Fruit fly (Drosophila melanogaster): ENCODE data around the gene heix.

The heix gene

DNA sequence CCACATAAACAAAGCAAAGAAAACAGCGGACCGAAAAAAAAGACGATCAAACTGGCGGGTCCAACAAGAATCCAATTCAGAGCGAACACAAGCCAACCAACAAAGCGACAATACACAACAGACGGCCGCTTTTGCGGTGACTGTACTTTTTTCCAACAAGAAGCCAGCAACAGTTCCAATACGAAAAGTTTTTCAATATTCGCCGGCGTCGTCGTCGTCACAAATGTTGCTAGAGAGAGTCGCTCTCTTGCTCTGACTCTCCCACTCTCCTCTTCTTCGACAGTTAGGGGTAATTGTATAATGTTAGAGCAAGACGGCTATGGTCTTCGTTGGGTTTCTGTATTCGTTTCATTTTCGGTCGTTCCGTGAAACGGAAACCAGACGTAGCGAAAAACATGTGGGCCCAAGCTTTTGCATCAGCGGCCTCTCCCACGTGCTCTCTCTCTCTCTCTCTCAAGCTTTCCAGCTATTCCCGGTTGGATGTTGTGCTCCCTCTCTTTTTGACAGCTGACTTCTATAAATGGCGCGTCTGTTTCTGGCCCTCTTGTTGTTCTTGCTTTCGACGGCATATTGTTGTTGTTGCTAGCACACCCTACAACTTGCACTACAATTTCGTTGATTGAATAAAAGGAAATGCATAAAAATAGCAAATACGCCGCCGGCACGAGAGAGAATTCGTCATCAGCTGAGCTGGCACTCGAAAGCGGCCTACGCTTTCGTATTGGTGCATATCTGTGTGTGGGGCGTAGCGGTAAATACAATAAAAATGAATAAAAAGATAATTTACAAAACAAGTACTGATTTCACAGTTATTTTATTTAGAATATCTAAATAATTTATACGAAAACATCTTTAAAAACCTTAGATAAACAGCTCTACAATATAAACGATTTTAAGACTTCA is 30.2 kb downstream of the heix start:
- TF ChIP-seq CG1620 (GFP tag; optimal IDR thresholded peaks at IDR 0.05), result peak; percentile 32
- peak; percentile 99 for TF ChIP-seq Mnt (GFP tag; optimal IDR thresholded peaks at IDR 0.05)
- peak; percentile 89 for TF ChIP-seq Hr96 (GFP tag; optimal IDR thresholded peaks at IDR 0.05)
- peak; percentile 86 for TF ChIP-seq ovo (GFP tag; optimal IDR thresholded peaks at IDR 0.05)
- peak; percentile 99 for TF ChIP-seq cic (GFP tag; optimal IDR thresholded peaks at IDR 0.05)
- no peak for TF ChIP-seq cnc (optimal IDR thresholded peaks at IDR 0.05)
- peak; percentile 98 for TF ChIP-seq CG11617 (GFP tag; optimal IDR thresholded peaks at IDR 0.05)
- TF ChIP-seq CG14711 (tag; optimal IDR thresholded peaks at IDR 0.05), result peak; percentile 65
- peak; percentile 100 for TF ChIP-seq pad (GFP tag; optimal IDR thresholded peaks at IDR 0.05)
- no peak for TF ChIP-seq CG5204 (GFP tag; optimal IDR thresholded peaks at IDR 0.05)
- TF ChIP-seq Clk (GFP tag; optimal IDR thresholded peaks at IDR 0.05), result peak; percentile 52
- TF ChIP-seq kay (GFP tag; ENCODE audit: borderline replicate concordance), result peak; percentile 99
- TF ChIP-seq CG7045 (GFP tag; optimal IDR thresholded peaks at IDR 0.05), result peak; percentile 92
- TF ChIP-seq CG33017 (tag; optimal IDR thresholded peaks at IDR 0.05), result peak; percentile 85
- TF ChIP-seq CG7101 (tag; optimal IDR thresholded peaks at IDR 0.05), result peak; percentile 94
- peak; percentile 92 for TF ChIP-seq bab1 (GFP tag; optimal IDR thresholded peaks at IDR 0.05)
- peak; percentile 93 for TF ChIP-seq CG12768 (GFP tag; optimal IDR thresholded peaks at IDR 0.05)
- TF ChIP-seq tj (GFP tag; optimal IDR thresholded peaks at IDR 0.05), result peak; percentile 85
- peak; percentile 84 for TF ChIP-seq Crg-1 (GFP tag; optimal IDR thresholded peaks at IDR 0.05)
- TF ChIP-seq toe (GFP tag; optimal IDR thresholded peaks at IDR 0.05), result no peak

DNA sequence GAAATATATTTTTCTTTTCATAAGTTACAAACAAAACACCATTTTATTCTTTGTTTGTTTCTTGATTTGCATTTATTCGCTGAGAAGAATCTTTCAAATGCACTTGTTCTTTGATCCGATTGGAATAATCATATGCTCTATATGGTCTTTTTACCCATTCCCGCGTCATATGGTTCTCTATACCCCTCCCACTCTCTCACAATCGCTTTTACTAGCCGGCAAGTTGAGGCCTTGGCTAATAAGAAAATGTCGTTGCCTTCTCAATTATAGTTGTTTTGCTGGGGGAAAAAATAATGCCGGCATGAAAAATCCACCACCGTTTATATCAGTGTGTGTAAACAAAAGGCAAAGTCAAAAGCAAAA is 30.8 kb downstream of the heix start:
- TF ChIP-seq kay (GFP tag; ENCODE audit: borderline replicate concordance), result peak; percentile 73
- TF ChIP-seq Mnt (GFP tag; optimal IDR thresholded peaks at IDR 0.05), result no peak

DNA sequence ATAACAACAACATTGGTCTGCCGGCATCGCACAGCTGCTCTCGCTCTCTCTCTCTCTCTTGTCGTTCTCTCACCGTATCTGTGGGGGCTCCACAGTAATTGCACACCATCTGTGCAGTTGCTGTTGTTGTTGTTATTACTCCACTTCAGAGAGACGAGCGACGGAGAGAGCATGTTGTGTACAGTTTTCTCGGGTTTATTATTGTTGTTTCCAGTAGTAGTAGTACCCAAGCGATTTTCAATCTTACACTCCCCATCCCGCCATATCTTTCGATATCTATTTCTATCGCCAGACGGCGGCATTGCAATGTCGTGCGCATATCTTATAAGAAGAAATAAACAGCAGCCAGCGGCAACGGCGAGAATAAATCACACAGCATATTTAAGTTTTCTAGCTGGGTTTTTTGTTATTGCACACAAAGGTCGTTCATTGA is 31.5 kb downstream of the heix start:
- peak; percentile 43 for TF ChIP-seq bab1 (GFP tag; optimal IDR thresholded peaks at IDR 0.05)
- TF ChIP-seq CG5204 (GFP tag; optimal IDR thresholded peaks at IDR 0.05), result no peak
- TF ChIP-seq cic (GFP tag; optimal IDR thresholded peaks at IDR 0.05), result peak; percentile 81
- no peak for TF ChIP-seq CG11617 (GFP tag; optimal IDR thresholded peaks at IDR 0.05)
- peak; percentile 17 for TF ChIP-seq CG12768 (GFP tag; optimal IDR thresholded peaks at IDR 0.05)
- peak; percentile 68 for TF ChIP-seq pad (GFP tag; optimal IDR thresholded peaks at IDR 0.05)
- TF ChIP-seq tj (GFP tag; optimal IDR thresholded peaks at IDR 0.05), result peak; percentile 23
- TF ChIP-seq CG33017 (tag; optimal IDR thresholded peaks at IDR 0.05), result peak; percentile 25
- no peak for TF ChIP-seq ovo (GFP tag; optimal IDR thresholded peaks at IDR 0.05)

DNA sequence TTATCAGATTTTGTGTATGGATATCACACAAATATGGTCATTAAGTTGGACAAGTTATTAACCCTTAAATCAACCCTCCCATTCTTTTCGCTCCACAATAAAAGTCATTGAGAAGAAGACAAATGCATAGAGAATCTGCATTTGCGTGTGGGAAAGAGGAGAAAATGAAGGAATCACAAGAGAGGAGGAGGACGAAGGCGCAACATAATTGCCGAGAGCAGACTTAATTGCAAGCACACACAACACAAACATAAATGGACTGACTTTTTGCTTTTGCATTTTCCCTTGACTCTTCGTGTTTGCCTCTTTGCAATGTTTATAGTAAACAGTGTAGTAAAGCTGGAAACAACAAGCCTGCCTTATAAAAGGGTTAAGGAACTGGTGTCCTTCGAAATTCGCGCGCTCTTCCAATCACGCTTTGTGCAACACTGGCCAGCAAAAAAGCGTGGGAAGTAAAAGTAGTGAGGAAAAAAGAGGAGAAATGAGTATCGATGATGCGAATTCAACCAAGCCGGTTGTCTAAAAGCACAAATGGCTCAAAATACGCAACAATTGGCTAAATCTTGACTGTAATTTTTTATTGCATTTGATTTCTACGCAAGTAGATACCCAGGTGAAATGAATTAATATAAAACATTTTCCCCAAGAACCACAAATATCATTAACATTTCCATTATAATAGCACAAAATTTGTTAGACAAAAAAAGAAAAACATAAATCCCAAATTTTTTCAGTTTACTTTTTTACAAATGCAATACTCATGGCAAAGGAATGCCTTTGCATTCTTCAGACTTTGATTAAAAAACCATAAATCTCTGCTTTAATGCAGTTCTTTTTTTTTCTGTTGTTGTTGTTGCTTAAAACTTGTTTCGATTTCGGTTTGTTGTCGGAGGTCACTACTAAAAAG is 32.2 kb downstream of the heix start:
- TF ChIP-seq cic (GFP tag; optimal IDR thresholded peaks at IDR 0.05) (no peak), CG7101 (tag; optimal IDR thresholded peaks at IDR 0.05) (no peak), bab1 (GFP tag; optimal IDR thresholded peaks at IDR 0.05) (no peak), CG12768 (GFP tag; optimal IDR thresholded peaks at IDR 0.05) (no peak)

DNA sequence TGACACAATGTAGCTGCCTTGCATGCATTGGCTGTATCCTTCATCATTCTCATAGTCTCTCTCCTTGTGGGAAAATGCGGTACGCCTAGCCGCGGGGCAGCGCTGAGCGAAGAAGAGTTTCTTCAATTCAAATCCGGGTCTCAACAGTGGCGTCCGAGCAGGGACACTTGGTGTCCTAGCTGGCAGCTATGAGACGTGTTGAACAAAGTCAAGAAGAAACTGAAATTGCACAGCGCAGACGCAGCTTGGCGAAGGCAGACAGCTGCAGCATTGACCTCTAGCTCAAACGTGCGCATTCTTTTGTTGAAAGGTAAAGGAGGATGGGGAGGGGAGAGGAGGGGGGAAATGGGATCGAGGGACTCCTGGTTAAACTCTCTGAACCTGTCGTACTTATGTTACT is 35.9 kb downstream of the heix start:
- TF ChIP-seq CG7045 (GFP tag; optimal IDR thresholded peaks at IDR 0.05) (no peak), ovo (GFP tag; optimal IDR thresholded peaks at IDR 0.05) (no peak), toe (GFP tag; optimal IDR thresholded peaks at IDR 0.05) (no peak), Crg-1 (GFP tag; optimal IDR thresholded peaks at IDR 0.05) (no peak), CG7101 (tag; optimal IDR thresholded peaks at IDR 0.05) (no peak), Mnt (GFP tag; optimal IDR thresholded peaks at IDR 0.05) (no peak), CG33017 (tag; optimal IDR thresholded peaks at IDR 0.05) (no peak), pad (GFP tag; optimal IDR thresholded peaks at IDR 0.05) (no peak), kay (GFP tag; ENCODE audit: borderline replicate concordance) (no peak)

DNA sequence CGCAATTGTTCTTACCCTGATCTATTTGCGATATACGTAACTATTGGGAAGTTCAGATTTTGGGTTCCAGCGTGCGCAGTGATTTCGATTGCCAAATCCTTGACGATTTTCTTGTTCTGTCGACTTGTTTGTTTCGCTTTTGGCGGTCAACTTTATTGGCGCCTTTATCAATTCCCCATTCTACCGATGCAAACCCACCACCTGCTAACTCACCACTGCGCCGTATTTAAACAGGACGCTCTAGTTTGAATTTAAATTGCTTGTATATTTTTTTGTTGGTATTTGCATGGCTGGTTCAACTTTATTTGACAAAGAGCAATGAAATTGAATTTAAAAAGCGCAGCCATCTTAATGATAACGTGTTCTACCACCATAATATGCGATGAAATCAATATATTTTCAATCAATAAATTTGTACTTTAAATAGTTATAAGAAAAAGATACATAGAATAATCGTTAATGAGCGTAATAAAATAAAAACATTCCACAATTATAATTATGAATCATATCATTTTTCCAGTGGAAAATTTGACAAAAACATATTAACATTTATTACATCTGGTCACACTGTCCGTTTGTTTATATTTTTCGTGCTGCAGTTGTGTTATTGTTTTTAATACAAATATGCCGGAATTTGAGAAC is 38.0 kb downstream of the heix start, which contains the start of the genes twe and CG4935:
twe (minus strand) TSS at position 302 of the 642 bp plus-strand sequence.
CG4935 (plus strand) TSS at position 566 of the 642 bp plus-strand sequence.
- TF ChIP-seq bab1 (GFP tag; optimal IDR thresholded peaks at IDR 0.05) (peak; percentile 32), CG14711 (tag; optimal IDR thresholded peaks at IDR 0.05) (no peak), Crg-1 (GFP tag; optimal IDR thresholded peaks at IDR 0.05) (no peak), CG1620 (GFP tag; optimal IDR thresholded peaks at IDR 0.05) (no peak), toe (GFP tag; optimal IDR thresholded peaks at IDR 0.05) (no peak)
